Fruit fly (Drosophila melanogaster): ENCODE measurements around the gene CG3704.

DNA sequence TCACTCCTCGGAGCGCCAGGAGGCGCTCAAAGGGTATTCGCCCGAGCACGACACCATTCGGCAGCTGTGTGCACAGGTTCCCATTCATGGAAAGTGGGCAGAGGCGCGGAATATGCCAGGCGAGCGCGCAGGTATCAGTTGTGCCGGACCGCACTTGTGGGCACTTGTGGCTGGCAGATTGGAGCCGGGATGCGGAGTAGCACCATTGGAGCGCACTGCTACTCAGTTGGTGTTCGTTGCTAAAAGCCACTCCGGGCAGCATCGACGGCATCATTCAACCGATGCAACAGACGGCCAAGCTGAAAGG is 4.8 kb downstream of the CG3704 start:
- TF ChIP-seq CG8478 (optimal IDR thresholded peaks at IDR 0.05) (no peak), psq (optimal IDR thresholded peaks at IDR 0.05) (no peak)
